Fruit fly (Drosophila melanogaster): ENCODE data around the gene CG31815.

DNA sequence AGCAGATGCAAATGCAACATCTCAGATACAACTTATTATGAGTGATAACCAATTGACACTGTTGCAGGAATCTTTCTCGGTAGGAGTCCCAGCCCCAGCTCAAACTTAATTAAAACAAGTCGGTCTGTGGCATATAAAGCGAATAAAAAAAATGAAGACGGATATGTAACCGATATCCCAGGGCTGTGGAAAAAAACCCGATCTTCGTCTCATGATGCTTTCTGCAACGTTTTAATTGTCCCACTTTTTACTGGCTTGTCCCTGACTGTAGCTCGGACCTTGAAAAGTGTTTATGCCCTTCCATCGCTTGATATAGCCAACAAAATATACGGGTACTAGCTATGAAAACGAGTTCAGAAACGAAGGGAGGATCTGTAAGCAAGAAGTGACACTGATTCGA lies 11.0 kb upstream of the CG31815 start:
- TF ChIP-seq Ssrp (tag; optimal IDR thresholded peaks at IDR 0.05) (no peak), Pdp1 (GFP tag; optimal IDR thresholded peaks at IDR 0.05) (no peak)
